Fruit fly (Drosophila melanogaster) whole organism, adult: Measurements from ENCODE around the gene sty.

ENCODE experiments used
- CG11617 ChIP-seq: fragments of 200-800 bp; sonication (Bioruptor generic); optimal IDR thresholded peaks from 2 replicates; lab custom pipeline; 2017; ENCODE audit warnings: mild to moderate bottlenecking, missing biosample characterization, missing genetic modification reagents, missing genetic modification characterization
- CG12768 ChIP-seq: fragments of 200-800 bp; sonication (Bioruptor generic); optimal IDR thresholded peaks from 2 replicates; lab custom pipeline; 2017; ENCODE audit warnings: missing biosample characterization, missing genetic modification characterization, mild to moderate bottlenecking, moderate library complexity, missing genetic modification reagents
- CG14711 ChIP-seq: fragments of 200-800 bp; sonication (Bioruptor generic); optimal IDR thresholded peaks from 2 replicates; lab custom pipeline; 2018; ENCODE audit warnings: missing biosample characterization, mild to moderate bottlenecking, missing genetic modification characterization, moderate library complexity
- CG1620 ChIP-seq: fragments of 200-800 bp; sonication (Bioruptor generic); optimal IDR thresholded peaks from 2 replicates; lab custom pipeline; 2016; ENCODE audit warnings: missing biosample characterization, missing genetic modification characterization
- CG33017 ChIP-seq: fragments of 200-800 bp; sonication (Bioruptor generic); optimal IDR thresholded peaks from 2 replicates; lab custom pipeline; 2018; ENCODE audit warnings: missing biosample characterization, mild to moderate bottlenecking, missing genetic modification characterization, moderate library complexity
- CG5204 ChIP-seq: fragments of 200-800 bp; sonication (Bioruptor generic); optimal IDR thresholded peaks from 2 replicates; lab custom pipeline; 2016; ENCODE audit warnings: missing biosample characterization, missing genetic modification characterization
- CG7045 ChIP-seq: fragments of 200-800 bp; sonication (Bioruptor generic); optimal IDR thresholded peaks from 2 replicates; lab custom pipeline; 2017; ENCODE audit warnings: missing biosample characterization, mild to moderate bottlenecking, missing genetic modification characterization
- CG7101 ChIP-seq: fragments of 200-800 bp; sonication (Bioruptor generic); optimal IDR thresholded peaks from 2 replicates; lab custom pipeline; 2018; ENCODE audit warnings: missing biosample characterization, mild to moderate bottlenecking, missing genetic modification characterization, moderate library complexity
- Clk ChIP-seq: fragments of 200-800 bp; sonication (Bioruptor generic); optimal IDR thresholded peaks from 2 replicates; lab custom pipeline; 2017; ENCODE audit warnings: missing biosample characterization, missing genetic modification characterization
- Crg-1 ChIP-seq: fragments of 200-800 bp; sonication (Bioruptor generic); optimal IDR thresholded peaks from 2 replicates; lab custom pipeline; 2016; ENCODE audit warnings: missing biosample characterization, missing genetic modification characterization
- Hr96 ChIP-seq: fragments of 200-800 bp; sonication (Bioruptor generic); optimal IDR thresholded peaks from 2 replicates; lab custom pipeline; 2016; ENCODE audit warnings: missing biosample characterization, missing genetic modification characterization
- Mnt ChIP-seq: fragments of 200-800 bp; sonication (Bioruptor generic); optimal IDR thresholded peaks from 2 replicates; lab custom pipeline; 2016; ENCODE audit warnings: missing biosample characterization, mild to moderate bottlenecking, missing genetic modification characterization
- bab1 ChIP-seq: fragments of 200-800 bp; sonication (Bioruptor generic); optimal IDR thresholded peaks from 3 replicates; lab custom pipeline; 2019; ENCODE audit warnings: missing biosample characterization, mild to moderate bottlenecking, missing genetic modification characterization, moderate library complexity
- cic ChIP-seq: fragments of 200-800 bp; sonication (Bioruptor generic); optimal IDR thresholded peaks from 2 replicates; lab custom pipeline; 2017; ENCODE audit warnings: missing biosample characterization, mild to moderate bottlenecking, missing genetic modification characterization, moderate library complexity
- cnc ChIP-seq, 2 experiments: fragments of >200 bp; optimal IDR thresholded peaks; 2 replicates each; lab custom pipeline; 2017
- kay ChIP-seq: fragments of 200-800 bp; sonication (Bioruptor generic); peaks from one replicate; lab custom pipeline; 2016; ENCODE audit warnings: missing biosample characterization, missing genetic modification characterization, borderline replicate concordance
- ovo ChIP-seq: fragments of 200-800 bp; sonication (Bioruptor generic); optimal IDR thresholded peaks from 2 replicates; lab custom pipeline; 2016; ENCODE audit warnings: missing biosample characterization, missing genetic modification characterization
- pad ChIP-seq: fragments of 200-800 bp; sonication (Bioruptor generic); optimal IDR thresholded peaks from 3 replicates; lab custom pipeline; 2017; ENCODE audit warnings: missing biosample characterization, missing genetic modification characterization, mild to moderate bottlenecking, moderate library complexity, missing genetic modification reagents
- tj ChIP-seq: fragments of 200-800 bp; sonication (Bioruptor generic); optimal IDR thresholded peaks from 3 replicates; lab custom pipeline; 2017; ENCODE audit warnings: missing biosample characterization, mild to moderate bottlenecking, missing genetic modification characterization, moderate library complexity
- toe ChIP-seq: fragments of 200-800 bp; sonication (Bioruptor generic); optimal IDR thresholded peaks from 2 replicates; lab custom pipeline; 2016; ENCODE audit warnings: missing biosample characterization, missing genetic modification characterization

The sty gene

dm6 chr3L:3444246-3444785 is 19.6 kb upstream of the sty start:
- TF ChIP-seq Clk (GFP tag; lab: Kevin White, UChicago) (no peak), ovo (GFP tag; lab: Kevin White, UChicago) (no peak), cic (no peak), Crg-1 (GFP tag; lab: Kevin White, UChicago) (no peak), CG14711 (tag; lab: Kevin White, UChicago) (no peak)

dm6 chr3L:3442751-3443524 is 18.2 kb upstream of the sty start:
- TF ChIP-seq CG7045 (GFP tag; lab: Kevin White, UChicago) = no peak
- TF ChIP-seq CG11617 (GFP tag; lab: Kevin White, UChicago) = no peak
- TF ChIP-seq cic = no peak
- TF ChIP-seq CG33017 (tag; lab: Kevin White, UChicago) = no peak
- no peak for TF ChIP-seq CG1620 (GFP tag; lab: Kevin White, UChicago)
- no peak for TF ChIP-seq kay
- TF ChIP-seq tj = no peak
- TF ChIP-seq ovo (GFP tag; lab: Kevin White, UChicago) = no peak
- TF ChIP-seq Crg-1 (GFP tag; lab: Kevin White, UChicago) = no peak
- TF ChIP-seq CG14711 (tag; lab: Kevin White, UChicago) = no peak
- no peak for TF ChIP-seq bab1 (GFP tag; lab: Kevin White, UChicago)
- TF ChIP-seq CG12768 (GFP tag; lab: Kevin White, UChicago) = no peak
- no peak for TF ChIP-seq CG7101 (tag; lab: Kevin White, UChicago)
- no peak for TF ChIP-seq pad (GFP tag; lab: Kevin White, UChicago)
- TF ChIP-seq Mnt (GFP tag; lab: Kevin White, UChicago) = no peak
- no peak for TF ChIP-seq CG5204 (GFP tag; lab: Kevin White, UChicago)
- no peak for TF ChIP-seq cnc (optimal IDR thresholded peaks at IDR 0.05; lab: Kevin White, UChicago)
- TF ChIP-seq Hr96 (GFP tag; lab: Kevin White, UChicago) = no peak

dm6 chr3L:3441763-3442673 is 17.3 kb upstream of the sty start:
- TF ChIP-seq CG7101 (tag; lab: Kevin White, UChicago) (no peak), CG12768 (GFP tag; lab: Kevin White, UChicago) (no peak), Crg-1 (GFP tag; lab: Kevin White, UChicago) (no peak), pad (GFP tag; lab: Kevin White, UChicago) (no peak), CG11617 (GFP tag; lab: Kevin White, UChicago) (no peak), Clk (GFP tag; lab: Kevin White, UChicago) (no peak), cnc (optimal IDR thresholded peaks at IDR 0.05; lab: Kevin White, UChicago) (no peak), Hr96 (GFP tag; lab: Kevin White, UChicago) (no peak), toe (GFP tag; lab: Kevin White, UChicago) (no peak), bab1 (GFP tag; lab: Kevin White, UChicago) (no peak), CG14711 (tag; lab: Kevin White, UChicago) (no peak), CG5204 (GFP tag; lab: Kevin White, UChicago) (no peak)

- TF ChIP-seq toe (GFP tag; lab: Kevin White, UChicago) = no peak
- TF ChIP-seq CG12768 (GFP tag; lab: Kevin White, UChicago) = no peak
- TF ChIP-seq Hr96 (GFP tag; lab: Kevin White, UChicago) = no peak
- no peak for TF ChIP-seq ovo (GFP tag; lab: Kevin White, UChicago)
- no peak for TF ChIP-seq CG7101 (tag; lab: Kevin White, UChicago)
- TF ChIP-seq bab1 (GFP tag; lab: Kevin White, UChicago) = no peak
These were observed 15.4 kb upstream of the sty start for dm6 chr3L:3440116-3440515.

- TF ChIP-seq CG12768 (GFP tag; lab: Kevin White, UChicago) (no peak), CG5204 (GFP tag; lab: Kevin White, UChicago) (no peak), Hr96 (GFP tag; lab: Kevin White, UChicago) (no peak), CG33017 (tag; lab: Kevin White, UChicago) (no peak), cic (no peak), Mnt (GFP tag; lab: Kevin White, UChicago) (no peak), tj (peak; percentile 50)
These were observed 14.9 kb upstream of the sty start for dm6 chr3L:3439598-3439997.

- TF ChIP-seq CG7101 (tag; lab: Kevin White, UChicago) (no peak), CG1620 (GFP tag; lab: Kevin White, UChicago) (no peak), CG33017 (tag; lab: Kevin White, UChicago) (no peak), ovo (GFP tag; lab: Kevin White, UChicago) (no peak), Hr96 (GFP tag; lab: Kevin White, UChicago) (no peak), CG5204 (GFP tag; lab: Kevin White, UChicago) (no peak)
These were observed 13.7 kb upstream of the sty start for dm6 chr3L:3438473-3438872.
